Worm (Caenorhabditis elegans) whole organism, L3 larva: ENCODE data around the gene dkf-2.

Experiments used
- ama-1 ChIP-seq: fragments of 150-350 bp; optimal IDR thresholded peaks from 2 replicates; lab custom pipeline; 2018
- ceh-82 ChIP-seq: fragments of 150-350 bp; optimal IDR thresholded peaks from 2 replicates; lab custom pipeline; 2014; ENCODE audit warnings: missing biosample characterization, missing genetic modification characterization
- elt-2 ChIP-seq: sonication (generic microtip); optimal IDR thresholded peaks from 2 replicates; lab custom pipeline; 2016; ENCODE audit warnings: missing genetic modification reagents, mild to moderate bottlenecking, missing genetic modification characterization, missing compliant biosample characterization
- elt-3 ChIP-seq, 3 experiments: fragments of 150-350 bp in 1 of 3; sonication (generic microtip) in 2 of 3; optimal IDR thresholded peaks; 2 replicates in 2 of 3; 4 replicates in 1 of 3; lab custom pipeline; 2014 to 2017; ENCODE audit warnings: missing biosample characterization in 3 of 3, missing genetic modification characterization in 3 of 3
- mml-1 ChIP-seq: fragments of 150-350 bp; sonication (generic microtip); optimal IDR thresholded peaks from 3 replicates; lab custom pipeline; 2014; ENCODE audit warnings: missing biosample characterization, missing genetic modification characterization
- nhr-12 ChIP-seq: fragments of 150-350 bp; optimal IDR thresholded peaks from 2 replicates; lab custom pipeline; 2014; ENCODE audit warnings: missing biosample characterization, missing genetic modification characterization
- nhr-23 ChIP-seq: fragments of 150-350 bp; optimal IDR thresholded peaks from 2 replicates; lab custom pipeline; 2014; ENCODE audit warnings: missing biosample characterization, missing genetic modification reagents, missing genetic modification characterization
- nhr-25 ChIP-seq: sonication (generic microtip); optimal IDR thresholded peaks from 2 replicates; lab custom pipeline; 2017; ENCODE audit warnings: missing biosample characterization, missing genetic modification characterization
- skn-1 ChIP-seq: fragments of 150-350 bp; optimal IDR thresholded peaks from 2 replicates; lab custom pipeline; 2014; ENCODE audit warnings: missing biosample characterization, missing genetic modification characterization
- snpc-4 ChIP-seq: fragments of 150-350 bp; optimal IDR thresholded peaks from 2 replicates; lab custom pipeline; 2014; ENCODE audit warnings: missing biosample characterization, missing genetic modification characterization

DNA sequence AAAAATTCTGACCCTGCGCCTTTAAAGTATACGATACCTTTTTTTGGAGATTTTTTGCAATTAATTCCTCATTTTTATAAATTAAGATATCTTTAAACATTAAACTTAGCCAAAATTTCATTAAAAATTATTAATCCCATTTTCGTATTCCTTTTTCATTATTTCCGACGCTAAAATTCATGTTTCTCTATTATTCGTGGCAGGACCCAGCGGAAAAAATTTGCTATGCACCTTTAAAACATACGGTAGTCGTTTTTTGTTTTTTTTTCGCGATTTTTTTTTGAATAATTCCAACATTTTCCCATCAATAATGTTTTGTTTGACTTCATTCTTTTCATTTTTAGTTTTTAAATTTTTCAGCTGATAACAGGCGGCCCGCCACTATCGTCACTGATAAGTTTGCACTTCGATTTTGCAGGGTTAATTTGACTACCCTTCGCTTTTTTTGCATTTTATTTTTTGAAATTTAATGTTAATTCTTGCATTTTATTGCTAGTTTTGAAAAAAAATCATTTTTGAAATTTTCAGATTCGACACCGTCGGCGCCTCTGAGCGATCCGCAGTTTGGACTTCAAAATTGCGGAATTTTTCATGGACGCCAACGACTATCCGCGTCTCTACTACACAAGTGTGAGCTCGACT lies at the start of gene dkf-2:
- no peak for TF ChIP-seq nhr-23 (tag; lab: Kevin White, UChicago)
- no peak for TF ChIP-seq ceh-82 (tag; lab: Kevin White, UChicago)
- TF ChIP-seq nhr-12 (tag; lab: Kevin White, UChicago) = no peak
- TF ChIP-seq mml-1 (tag; lab: Kevin White, UChicago) = no peak
- no peak for TF ChIP-seq skn-1 (tag; lab: Kevin White, UChicago)
- TF ChIP-seq snpc-4 = no peak
- no peak for TF ChIP-seq nhr-25 (tag; lab: Kevin White, UChicago)
- TF ChIP-seq ama-1 = no peak
- no peak for TF ChIP-seq elt-2 (tag; lab: Kevin White, UChicago)
- TF ChIP-seq elt-3 (tag; optimal IDR thresholded peaks at IDR 0.05; lab: Kevin White, UChicago) = no peak
